Fruit fly (Drosophila melanogaster) whole organism, wandering third instar larva: Measurements from ENCODE around the gene msl-3.

ENCODE experiments used
- Dfd ChIP-seq: fragments of >200 bp; optimal IDR thresholded peaks from 2 replicates; lab custom pipeline; 2017; ENCODE audit warnings: missing biosample characterization, missing genetic modification characterization
- OdsH ChIP-seq: fragments of 200-800 bp; sonication (Bioruptor generic); optimal IDR thresholded peaks from 2 replicates; lab custom pipeline; 2016; ENCODE audit warnings: missing biosample characterization, mild to moderate bottlenecking, missing genetic modification characterization
- br ChIP-seq: fragments of 200-800 bp; sonication (Bioruptor generic); optimal IDR thresholded peaks from 2 replicates; lab custom pipeline; 2016; ENCODE audit warnings: missing biosample characterization, missing genetic modification characterization
- h ChIP-seq: fragments of 200-800 bp; sonication (Bioruptor generic); optimal IDR thresholded peaks from 3 replicates; lab custom pipeline; 2016; ENCODE audit warnings: missing biosample characterization, mild to moderate bottlenecking, missing genetic modification characterization
- lola ChIP-seq: fragments of >200 bp; optimal IDR thresholded peaks from 2 replicates; lab custom pipeline; 2017; ENCODE audit warnings: missing biosample characterization, missing genetic modification characterization
- pan ChIP-seq: fragments of >200 bp; optimal IDR thresholded peaks from 2 replicates; lab custom pipeline; 2017
- psq ChIP-seq: fragments of 200-800 bp; sonication (Bioruptor generic); optimal IDR thresholded peaks from 3 replicates; lab custom pipeline; 2017; ENCODE audit warnings: missing biosample characterization, mild to moderate bottlenecking, missing genetic modification characterization, moderate library complexity
- usp ChIP-seq: fragments of >200 bp; optimal IDR thresholded peaks from 2 replicates; lab custom pipeline; 2017; ENCODE audit warnings: missing biosample characterization, missing genetic modification characterization

dm6 chr3L:7115944-7116343 lies 9.4 kb downstream of the msl-3 start:
- TF ChIP-seq h (GFP tag; lab: Kevin White, UChicago) (no peak), pan (no peak), br (GFP tag; lab: Kevin White, UChicago) (no peak), Dfd (GFP tag; lab: Kevin White, UChicago) (no peak), usp (GFP tag; lab: Kevin White, UChicago) (no peak), OdsH (GFP tag; lab: Kevin White, UChicago) (no peak), psq (GFP tag; lab: Kevin White, UChicago) (no peak), lola (GFP tag; lab: Kevin White, UChicago) (no peak)
